Worm (Caenorhabditis elegans) whole organism, L4 larva: ENCODE results near the gene npp-18.

ENCODE experiments used
- F49E8.2 ChIP-seq: sonication (generic microtip); optimal IDR thresholded peaks from 2 replicates; lab custom pipeline; 2016; ENCODE audit warnings: missing compliant biosample characterization, mild to moderate bottlenecking, missing genetic modification characterization, borderline replicate concordance
- ctbp-1 ChIP-seq: fragments of 200-800 bp; sonication (Bioruptor generic); IDR thresholded peaks from 2 replicates; pipeline ENCODE4 v1.3.6; 2022; ENCODE audit warnings: missing genetic modification reagents, missing genetic modification characterization, missing compliant biosample characterization
- daf-12 ChIP-seq: fragments of 150-350 bp; optimal IDR thresholded peaks from 2 replicates; lab custom pipeline; 2014; ENCODE audit warnings: missing biosample characterization, missing genetic modification reagents, missing genetic modification characterization
- daf-16 ChIP-seq, 3 experiments: sonication (generic microtip); optimal IDR thresholded peaks; 2 replicates each; lab custom pipeline; 2016 to 2017; ENCODE audit warnings: missing genetic modification characterization in 3 of 3, missing genetic modification reagents in 3 of 3, mild to moderate bottlenecking in 2 of 3, missing compliant biosample characterization in 2 of 3, missing biosample characterization in 1 of 3, moderate library complexity in 1 of 3
- egl-27 ChIP-seq: sonication (generic microtip); optimal IDR thresholded peaks from 3 replicates; lab custom pipeline; 2017; ENCODE audit warnings: missing biosample characterization, missing genetic modification reagents, missing genetic modification characterization
- fos-1 ChIP-seq: fragments of 150-350 bp; optimal IDR thresholded peaks from 2 replicates; lab custom pipeline; 2014; ENCODE audit warnings: missing biosample characterization, missing genetic modification characterization
- lsy-2 ChIP-seq, 2 experiments: fragments of 150-350 bp in 1 of 2; sonication (generic microtip) in 1 of 2; optimal IDR thresholded peaks; 2 replicates each; lab custom pipeline; 2014 to 2017; ENCODE audit warnings: missing biosample characterization in 2 of 2, missing genetic modification characterization in 2 of 2
- nhr-76 ChIP-seq: fragments of 150-350 bp; optimal IDR thresholded peaks from 2 replicates; lab custom pipeline; 2014; ENCODE audit warnings: missing biosample characterization, missing genetic modification characterization
- php-3 ChIP-seq: fragments of 200-800 bp; sonication (Bioruptor generic); IDR thresholded peaks from 2 replicates; pipeline ENCODE4 v1.3.6; 2022; ENCODE audit warnings: missing genetic modification reagents, missing genetic modification characterization, missing compliant biosample characterization
- snpc-4 ChIP-seq: fragments of 150-350 bp; optimal IDR thresholded peaks from 2 replicates; lab custom pipeline; 2014; ENCODE audit warnings: missing biosample characterization, missing genetic modification characterization
- unc-62 ChIP-seq, 3 experiments: fragments of 150-350 bp in 1 of 3; sonication (generic microtip); optimal IDR thresholded peaks in 2 of 3; peaks in 1 of 3; 1 replicate in 1 of 3; 2 replicates in 2 of 3; lab custom pipeline; 2014 to 2017; ENCODE audit warnings: missing biosample characterization in 3 of 3, missing genetic modification characterization in 3 of 3, missing genetic modification reagents in 3 of 3, missing genotype in 1 of 3

ce11 chrIII:13262987-13263386, 33.7 kb upstream of the npp-18 start, which contains the start of gene F56A8.4:
- TF ChIP-seq egl-27 (tag; lab: Kevin White, UChicago), result no peak
- no peak for TF ChIP-seq daf-16 (GFP tag; optimal IDR thresholded peaks at IDR 0.05; lab: Kevin White, UChicago)
- no peak for TF ChIP-seq daf-16 (tag; optimal IDR thresholded peaks at IDR 0.05; lab: Kevin White, UChicago)
- no peak for TF ChIP-seq fos-1
- TF ChIP-seq snpc-4, result no peak
- TF ChIP-seq daf-12, result no peak
- TF ChIP-seq unc-62 (GFP tag; optimal IDR thresholded peaks at IDR 0.05 in 1 of 2; lab: Kevin White, UChicago), result no peak
- no peak for TF ChIP-seq unc-62 (tag; optimal IDR thresholded peaks at IDR 0.05; lab: Kevin White, UChicago)
- TF ChIP-seq lsy-2 (tag; optimal IDR thresholded peaks at IDR 0.05; lab: Kevin White, UChicago), result no peak
- no peak for TF ChIP-seq F49E8.2
- no peak for TF ChIP-seq ctbp-1
- no peak for TF ChIP-seq nhr-76
- TF ChIP-seq php-3 (GFP tag; lab: Robert Waterston, UW), result no peak
